Fruit fly (Drosophila melanogaster): ENCODE results near the gene Cyp4d20.

DNA sequence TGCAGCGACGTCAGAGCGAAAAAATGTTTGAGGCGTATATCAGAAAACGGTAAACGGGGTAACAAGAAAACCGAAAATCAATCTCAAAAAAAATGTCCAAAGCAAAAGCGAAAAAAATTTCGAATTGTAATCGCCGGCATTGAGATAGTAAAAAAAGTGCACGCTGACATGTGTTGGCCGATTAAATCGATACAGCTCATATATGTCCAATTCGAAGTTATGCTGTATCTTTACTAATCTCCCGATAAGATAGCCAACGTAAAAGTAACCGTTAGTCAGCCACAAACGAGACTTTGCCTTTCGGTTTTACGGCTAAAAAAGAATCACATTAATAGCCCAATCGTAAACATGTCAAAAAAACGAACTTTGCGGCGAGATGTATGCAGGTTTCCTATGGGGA, 21.4 kb downstream of the Cyp4d20 start:
- no peak for TF ChIP-seq fru (GFP tag; optimal IDR thresholded peaks at IDR 0.05)
- TF ChIP-seq dsf (GFP tag; optimal IDR thresholded peaks at IDR 0.05; ENCODE audit: borderline replicate concordance): no peak
- TF ChIP-seq brk (GFP tag; optimal IDR thresholded peaks at IDR 0.05): no peak
- no peak for TF ChIP-seq lola (GFP tag; optimal IDR thresholded peaks at IDR 0.05)
- TF ChIP-seq foxo (GFP tag; optimal IDR thresholded peaks at IDR 0.05): no peak
- TF ChIP-seq Abd-B (GFP tag; optimal IDR thresholded peaks at IDR 0.05): no peak
